Worm (Caenorhabditis elegans): Measurements from ENCODE around the gene Y49F6C.7.

DNA sequence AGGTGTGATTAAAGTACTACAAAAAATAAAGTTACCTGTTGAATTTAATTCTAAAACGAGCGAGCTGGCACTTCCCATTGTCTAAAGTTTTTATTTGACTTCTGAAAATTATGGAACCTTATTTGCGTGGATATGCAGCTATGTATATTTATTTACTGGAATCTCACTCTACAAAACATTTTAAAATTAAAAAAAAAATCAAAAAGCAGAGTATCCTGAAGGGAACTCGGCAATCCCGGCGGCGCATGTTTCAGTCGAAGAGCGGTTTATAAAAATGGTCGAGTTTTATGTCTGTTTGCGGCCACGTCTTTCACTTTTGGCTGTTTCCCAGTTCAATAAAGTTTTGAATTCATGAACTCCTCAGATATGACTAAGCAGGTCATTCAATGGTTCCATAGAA lies 31.0 kb downstream of the Y49F6C.7 start, which contains the start of gene F14D2.19:
- TF ChIP-seq unc-39 (tag; optimal IDR thresholded peaks at IDR 0.05): no peak
- no peak for TF ChIP-seq fos-1 (tag; optimal IDR thresholded peaks at IDR 0.05)
- TF ChIP-seq snpc-4 (tag; optimal IDR thresholded peaks at IDR 0.05): no peak
- no peak for TF ChIP-seq unc-130 (GFP tag; optimal IDR thresholded peaks at IDR 0.05)
- no peak for TF ChIP-seq nhr-102 (tag; optimal IDR thresholded peaks at IDR 0.05)
- TF ChIP-seq snpc-1.2 (GFP tag; IDR thresholded peaks at IDR 0.05): no peak
- TF ChIP-seq ces-1 (GFP tag; optimal IDR thresholded peaks at IDR 0.05): no peak
- TF ChIP-seq mdl-1 (tag; optimal IDR thresholded peaks at IDR 0.05): no peak
- TF ChIP-seq nhr-237 (tag; optimal IDR thresholded peaks at IDR 0.05): no peak
- no peak for TF ChIP-seq attf-4 (tag; optimal IDR thresholded peaks at IDR 0.05)
